Worm (Caenorhabditis elegans) whole organism, L4 larva: ENCODE measurements around the gene clec-173.

Experiments
- D1046.2 ChIP-seq: fragments of 200-800 bp; sonication (Bioruptor generic); IDR thresholded peaks from 2 replicates; pipeline ENCODE4 v1.3.6; 2022; ENCODE audit warnings: missing genetic modification characterization, missing compliant biosample characterization
- F37D6.2 ChIP-seq: sonication (generic microtip); optimal IDR thresholded peaks from 2 replicates; lab custom pipeline; 2016; ENCODE audit warnings: mild to moderate bottlenecking, missing genetic modification characterization, missing compliant biosample characterization
- R02D3.7 ChIP-seq: fragments of 150-350 bp; sonication (generic microtip); optimal IDR thresholded peaks from 3 replicates; lab custom pipeline; 2014; ENCODE audit warnings: missing biosample characterization, missing genetic modification characterization
- Y105C5A.15 ChIP-seq: fragments of 200-800 bp; sonication (Bioruptor generic); IDR thresholded peaks from 2 replicates; pipeline ENCODE4 v1.3.6; 2022; ENCODE audit warnings: missing genetic modification characterization, missing compliant biosample characterization
- Y48G9A.11 ChIP-seq: fragments of 200-800 bp; sonication (Bioruptor generic); IDR thresholded peaks from 2 replicates; pipeline ENCODE4 v1.3.6; 2022; ENCODE audit warnings: missing genetic modification reagents, missing genetic modification characterization, missing compliant biosample characterization
- Y75B8A.6 ChIP-seq: fragments of 200-800 bp; sonication (Bioruptor generic); IDR thresholded peaks from 2 replicates; pipeline ENCODE4 v1.3.6; 2022; ENCODE audit warnings: missing genetic modification reagents, missing genetic modification characterization, missing compliant biosample characterization
- ZK546.5 ChIP-seq, 2 experiments: sonication (generic microtip); optimal IDR thresholded peaks; 2 replicates each; lab custom pipeline; 2017; ENCODE audit warnings: missing biosample characterization in 2 of 2, missing genetic modification characterization in 2 of 2
- ama-1 ChIP-seq: fragments of 150-350 bp; optimal IDR thresholded peaks from 2 replicates; lab custom pipeline; 2014; ENCODE audit warnings: inconsistent platforms, mixed read lengths
- arid-1 ChIP-seq: fragments of 200-800 bp; sonication (Bioruptor generic); conservative IDR thresholded peaks from 2 replicates; pipeline ENCODE4 v1.3.6; 2022; ENCODE audit warnings: missing genetic modification reagents, missing genetic modification characterization, missing compliant biosample characterization
- attf-4 ChIP-seq: sonication (generic microtip); optimal IDR thresholded peaks from 3 replicates; lab custom pipeline; 2017; ENCODE audit warnings: missing biosample characterization, missing genetic modification characterization
- ceh-20 ChIP-seq: fragments of 200-800 bp; sonication (Bioruptor generic); IDR thresholded peaks from 2 replicates; pipeline ENCODE4 v1.3.6; 2022; ENCODE audit warnings: missing genetic modification reagents, missing genetic modification characterization, missing compliant biosample characterization
- ceh-44 ChIP-seq: fragments of 200-800 bp; sonication (Bioruptor generic); IDR thresholded peaks from 2 replicates; pipeline ENCODE4 v1.3.6; 2022; ENCODE audit warnings: missing genetic modification reagents, missing genetic modification characterization, missing compliant biosample characterization
- ces-1 ChIP-seq: fragments of 150-350 bp; sonication (generic microtip); optimal IDR thresholded peaks from 4 replicates; lab custom pipeline; 2014; ENCODE audit warnings: missing biosample characterization, missing genetic modification reagents, missing genetic modification characterization
- cey-2 ChIP-seq: sonication (generic microtip); optimal IDR thresholded peaks from 3 replicates; lab custom pipeline; 2017; ENCODE audit warnings: missing genetic modification characterization, mild to moderate bottlenecking, missing compliant biosample characterization, antibody characterized with exemption, borderline replicate concordance; ENCODE audit not compliant: insufficient read depth
- ctbp-1 ChIP-seq: fragments of 200-800 bp; sonication (Bioruptor generic); IDR thresholded peaks from 2 replicates; pipeline ENCODE4 v1.3.6; 2022; ENCODE audit warnings: missing genetic modification reagents, missing genetic modification characterization, missing compliant biosample characterization
- daf-12 ChIP-seq: fragments of 150-350 bp; optimal IDR thresholded peaks from 2 replicates; lab custom pipeline; 2014; ENCODE audit warnings: missing biosample characterization, missing genetic modification reagents, missing genetic modification characterization
- daf-16 ChIP-seq, 3 experiments: sonication (generic microtip); optimal IDR thresholded peaks; 2 replicates each; lab custom pipeline; 2016 to 2017; ENCODE audit warnings: missing genetic modification characterization in 3 of 3, missing genetic modification reagents in 3 of 3, mild to moderate bottlenecking in 2 of 3, missing compliant biosample characterization in 2 of 3, missing biosample characterization in 1 of 3, moderate library complexity in 1 of 3
- daf-8 ChIP-seq: fragments of 200-800 bp; sonication (Bioruptor generic); IDR thresholded peaks from 2 replicates; pipeline ENCODE4 v1.3.6; 2022; ENCODE audit warnings: missing genetic modification characterization, missing compliant biosample characterization
- dmd-8 ChIP-seq: fragments of 200-800 bp; sonication (Bioruptor generic); IDR thresholded peaks from 2 replicates; pipeline ENCODE4 v1.3.6; 2022; ENCODE audit warnings: missing genetic modification characterization, missing compliant biosample characterization
- dpl-1 ChIP-seq: fragments of 150-350 bp; optimal IDR thresholded peaks from 2 replicates; lab custom pipeline; 2014; ENCODE audit warnings: missing biosample characterization, missing genetic modification reagents, missing genetic modification characterization
- duxl-1 ChIP-seq: sonication (generic microtip); optimal IDR thresholded peaks from 2 replicates; lab custom pipeline; 2016; ENCODE audit warnings: mild to moderate bottlenecking, missing genetic modification characterization, moderate library complexity, missing compliant biosample characterization; ENCODE audit not compliant: poor library complexity
- egl-27 ChIP-seq: sonication (generic microtip); optimal IDR thresholded peaks from 3 replicates; lab custom pipeline; 2017; ENCODE audit warnings: missing biosample characterization, missing genetic modification reagents, missing genetic modification characterization
- egl-43 ChIP-seq: fragments of 200-800 bp; sonication (Bioruptor generic); IDR thresholded peaks from 2 replicates; pipeline ENCODE4 v1.3.6; 2022; ENCODE audit warnings: missing genetic modification reagents, missing genetic modification characterization, missing compliant biosample characterization
- hif-1 ChIP-seq, 2 experiments: sonication (generic microtip); optimal IDR thresholded peaks; 2 replicates each; lab custom pipeline; 2016 to 2017; ENCODE audit warnings: missing compliant biosample characterization in 2 of 2, missing genetic modification characterization in 2 of 2, missing genetic modification reagents in 2 of 2, missing genotype in 2 of 2, mild to moderate bottlenecking in 1 of 2
- hlh-11 ChIP-seq: fragments of 200-800 bp; sonication (Bioruptor generic); optimal IDR thresholded peaks from 2 replicates; lab custom pipeline; 2018; ENCODE audit warnings: mild to moderate bottlenecking, missing genetic modification characterization, missing compliant biosample characterization
- hmg-1.1 ChIP-seq: fragments of 200-800 bp; sonication (Bioruptor generic); IDR thresholded peaks from 2 replicates; pipeline ENCODE4 v1.3.6; 2022; ENCODE audit warnings: missing genetic modification reagents, missing genetic modification characterization, missing compliant biosample characterization
- jun-1 ChIP-seq: fragments of 150-350 bp; optimal IDR thresholded peaks from 2 replicates; lab custom pipeline; 2014; ENCODE audit warnings: missing biosample characterization, missing genetic modification reagents, missing genetic modification characterization
- lin-1 ChIP-seq: fragments of 200-800 bp; sonication (Bioruptor generic); IDR thresholded peaks from 2 replicates; pipeline ENCODE4 v1.3.6; 2022; ENCODE audit warnings: missing genetic modification reagents, missing genetic modification characterization, missing compliant biosample characterization
- lin-38 ChIP-seq: fragments of 200-800 bp; sonication (Bioruptor generic); IDR thresholded peaks from 2 replicates; pipeline ENCODE4 v1.3.6; 2022; ENCODE audit warnings: missing genetic modification reagents, missing genetic modification characterization, missing compliant biosample characterization
- lin-39 ChIP-seq: fragments of 150-350 bp; optimal IDR thresholded peaks from 2 replicates; lab custom pipeline; 2014; ENCODE audit warnings: missing biosample characterization, missing genetic modification reagents, missing genetic modification characterization
- madf-5 ChIP-seq, 2 experiments: fragments of 200-800 bp; sonication (Bioruptor generic); IDR thresholded peaks; 2 replicates each; pipeline ENCODE4 v1.3.6; 2022; ENCODE audit warnings: missing compliant biosample characterization in 2 of 2, missing genetic modification characterization in 2 of 2
- madf-9 ChIP-seq: fragments of 200-800 bp; sonication (Bioruptor generic); conservative IDR thresholded peaks from 2 replicates; pipeline ENCODE4 v1.3.6; 2022; ENCODE audit warnings: missing genetic modification reagents, missing genetic modification characterization, missing compliant biosample characterization
- mdl-1 ChIP-seq, 2 experiments: fragments of 150-350 bp in 1 of 2; sonication (generic microtip) in 1 of 2; optimal IDR thresholded peaks; 2 replicates each; lab custom pipeline; 2014 to 2017; ENCODE audit warnings: missing biosample characterization in 2 of 2, missing genetic modification characterization in 2 of 2
- mep-1 ChIP-seq: fragments of 150-350 bp; sonication (generic microtip); optimal IDR thresholded peaks from 3 replicates; lab custom pipeline; 2014; ENCODE audit warnings: missing biosample characterization, missing genetic modification characterization
- mes-2 ChIP-seq: sonication (generic microtip); optimal IDR thresholded peaks from 2 replicates; lab custom pipeline; 2016; ENCODE audit warnings: missing genotype, mild to moderate bottlenecking, missing genetic modification characterization, missing compliant biosample characterization; ENCODE audit not compliant: poor library complexity, severe bottlenecking
- nhr-102 ChIP-seq: sonication (generic microtip); optimal IDR thresholded peaks from 2 replicates; lab custom pipeline; 2016; ENCODE audit warnings: mild to moderate bottlenecking, missing genetic modification characterization, moderate library complexity, missing compliant biosample characterization
- nhr-111 ChIP-seq: fragments of 200-800 bp; sonication (Bioruptor generic); optimal IDR thresholded peaks from 2 replicates; lab custom pipeline; 2018; ENCODE audit warnings: mild to moderate bottlenecking, missing genetic modification characterization, missing compliant biosample characterization
- nhr-41 ChIP-seq: fragments of 200-800 bp; sonication (Bioruptor generic); IDR thresholded peaks from 2 replicates; pipeline ENCODE4 v1.3.6; 2022; ENCODE audit warnings: missing genetic modification reagents, missing genetic modification characterization, missing compliant biosample characterization
- saeg-2 ChIP-seq: fragments of 200-800 bp; sonication (Bioruptor generic); IDR thresholded peaks from 2 replicates; pipeline ENCODE4 v1.3.6; 2022; ENCODE audit warnings: missing genetic modification reagents, missing genetic modification characterization, missing compliant biosample characterization
- sdz-12 ChIP-seq: fragments of 200-800 bp; sonication (Bioruptor generic); optimal IDR thresholded peaks from 2 replicates; lab custom pipeline; 2018; ENCODE audit warnings: mild to moderate bottlenecking, missing genetic modification characterization, missing compliant biosample characterization
- set-16 ChIP-seq: fragments of 200-800 bp; sonication (Bioruptor generic); IDR thresholded peaks from 2 replicates; pipeline ENCODE4 v1.3.6; 2022; ENCODE audit warnings: missing genetic modification reagents, missing genetic modification characterization, missing compliant biosample characterization
- snpc-1.2 ChIP-seq: fragments of 200-800 bp; sonication (Bioruptor generic); IDR thresholded peaks from 2 replicates; pipeline ENCODE4 v1.3.6; 2022; ENCODE audit warnings: missing genetic modification reagents, missing genetic modification characterization, missing compliant biosample characterization
- unc-130 ChIP-seq: sonication (generic microtip); optimal IDR thresholded peaks from 2 replicates; lab custom pipeline; 2016; ENCODE audit warnings: missing genetic modification reagents, missing genetic modification characterization, missing compliant biosample characterization
- unc-62 ChIP-seq, 3 experiments: fragments of 150-350 bp in 1 of 3; sonication (generic microtip); optimal IDR thresholded peaks in 2 of 3; peaks in 1 of 3; 1 replicate in 1 of 3; 2 replicates in 2 of 3; lab custom pipeline; 2014 to 2017; ENCODE audit warnings: missing biosample characterization in 3 of 3, missing genetic modification characterization in 3 of 3, missing genetic modification reagents in 3 of 3, missing genotype in 1 of 3
- vab-7 ChIP-seq: fragments of 200-800 bp; sonication (Bioruptor generic); IDR thresholded peaks from 2 replicates; pipeline ENCODE4 v1.3.6; 2022; ENCODE audit warnings: missing genetic modification reagents, missing genetic modification characterization, missing compliant biosample characterization
- zfp-3 ChIP-seq: fragments of 200-800 bp; sonication (Bioruptor generic); conservative IDR thresholded peaks from 2 replicates; pipeline ENCODE4 v1.3.6; 2022; ENCODE audit warnings: missing genetic modification reagents, missing genetic modification characterization, missing compliant biosample characterization

clec-173 gene

DNA sequence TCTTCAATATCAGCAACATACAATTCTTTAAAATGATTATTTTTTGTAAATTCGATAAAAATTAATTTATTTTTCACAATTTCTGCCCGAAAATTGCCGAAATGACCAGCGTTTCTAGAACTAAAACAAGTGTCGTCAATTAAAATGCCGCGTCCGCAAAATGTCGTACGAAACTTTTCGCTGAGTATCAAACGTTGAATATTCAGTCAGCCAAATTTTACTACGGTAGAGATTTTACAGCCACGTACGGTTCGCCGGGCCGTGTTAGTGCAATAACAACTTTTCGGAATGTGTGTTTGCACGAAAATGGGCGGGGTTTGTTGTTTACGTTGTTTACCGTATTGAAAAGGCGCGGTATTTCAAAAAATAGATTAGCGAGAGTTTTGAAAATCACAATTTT, 45.8 kb upstream of the clec-173 start (continued):
- TF ChIP-seq lin-1 (GFP tag; lab: Robert Waterston, UW) (peak; percentile 93), ceh-44 (GFP tag; lab: Robert Waterston, UW) (0 out of 2 replicates have a peak, but pooled peaks have one; percentile 44), arid-1 (GFP tag; lab: Robert Waterston, UW) (peak; percentile 84), D1046.2 (GFP tag; lab: Robert Waterston, UW) (peak; percentile 97), hmg-1.1 (GFP tag; lab: Robert Waterston, UW) (peak; percentile 90), lin-38 (GFP tag; lab: Robert Waterston, UW) (peak; percentile 98), mep-1 (peak; percentile 20), hlh-11 (peak; percentile 69), ctbp-1 (peak; percentile 79)
- TF ChIP-seq, all 104 proteins: peak for 52; not testable (repeated sequence) for 52

DNA sequence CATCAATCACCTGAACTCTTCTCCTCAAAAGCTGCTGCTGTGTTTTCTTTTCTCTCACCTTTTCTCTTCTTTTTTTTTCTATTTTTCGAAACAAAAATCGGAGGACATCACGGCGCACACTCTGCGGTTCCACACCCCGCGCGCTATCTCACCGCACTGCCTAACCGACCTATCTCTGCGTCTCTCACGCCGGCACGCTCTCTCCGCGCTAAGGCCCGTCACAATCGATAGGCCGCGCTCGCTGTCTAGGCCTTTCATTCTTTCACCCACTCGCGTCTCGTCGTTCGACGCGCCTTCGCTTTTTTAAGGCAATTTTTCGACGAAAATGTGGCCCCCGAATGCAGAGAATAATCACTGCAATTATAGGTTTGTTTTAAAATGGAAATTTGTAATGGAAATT, 43.8 kb upstream of the clec-173 start, which contains the start of gene zip-11:
Gene zip-11 (plus strand): TSS at position 34 of the 400 bp plus-strand sequence.
- TF ChIP-seq hif-1 (tag; optimal IDR thresholded peaks at IDR 0.05; lab: Kevin White, UChicago) (peak in 1 of 2 experiments; percentile 55), madf-5 (GFP tag; IDR thresholded peaks at IDR 0.05; lab: Robert Waterston, UW) (no peak), ZK546.5 (tag; optimal IDR thresholded peaks at IDR 0.05; lab: Kevin White, UChicago) (no peak), Y48G9A.11 (GFP tag; lab: Robert Waterston, UW) (no peak), zfp-3 (no peak), saeg-2 (GFP tag; lab: Robert Waterston, UW) (no peak), ceh-44 (GFP tag; lab: Robert Waterston, UW) (no peak), egl-43 (peak; percentile 73), Y105C5A.15 (no peak), vab-7 (GFP tag; lab: Robert Waterston, UW) (0 out of 2 replicates have a peak, but pooled peaks have one; percentile 29), nhr-102 (peak; percentile 48), snpc-1.2 (GFP tag; lab: Robert Waterston, UW) (no peak), unc-130 (GFP tag; lab: Kevin White, UChicago) (no peak), daf-8 (GFP tag; lab: Robert Waterston, UW) (no peak), ama-1 (lab: Kevin White, UChicago) (no peak), unc-62 (GFP tag; optimal IDR thresholded peaks at IDR 0.05 in 1 of 2; lab: Kevin White, UChicago) (peak in 1 of 2 experiments; percentile 63), unc-62 (tag; optimal IDR thresholded peaks at IDR 0.05; lab: Kevin White, UChicago) (no peak), F37D6.2 (peak; percentile 21), egl-27 (tag; lab: Kevin White, UChicago) (no peak), dmd-8 (no peak), mes-2 (tag; lab: Kevin White, UChicago) (peak; percentile 64), set-16 (GFP tag; lab: Robert Waterston, UW) (peak; percentile 92), daf-12 (tag; lab: Kevin White, UChicago) (no peak), arid-1 (GFP tag; lab: Robert Waterston, UW) (peak; percentile 54; the same call in 1 of the 2 replicates), ces-1 (GFP tag; lab: Kevin White, UChicago) (no peak), attf-4 (tag; lab: Kevin White, UChicago) (no peak), madf-9 (GFP tag; lab: Robert Waterston, UW) (0 out of 2 replicates have a peak, but pooled peaks have one; percentile 28), sdz-12 (GFP tag; lab: Kevin White, UChicago) (no peak), nhr-41 (no peak), daf-16 (GFP tag; optimal IDR thresholded peaks at IDR 0.05; lab: Kevin White, UChicago) (peak in 1 of 2 experiments; percentile 54), daf-16 (tag; optimal IDR thresholded peaks at IDR 0.05; lab: Kevin White, UChicago) (no peak), mdl-1 (tag; optimal IDR thresholded peaks at IDR 0.05; lab: Kevin White, UChicago) (peak in 1 of 2 experiments; percentile 52), ctbp-1 (peak; percentile 56; the same call in 1 of the 2 replicates), duxl-1 (tag; lab: Kevin White, UChicago) (peak; percentile 51), jun-1 (tag; lab: Kevin White, UChicago) (no peak), ceh-20 (GFP tag; lab: Robert Waterston, UW) (peak; percentile 63; the same call in 1 of the 2 replicates), nhr-111 (GFP tag; lab: Kevin White, UChicago) (no peak), R02D3.7 (tag; lab: Kevin White, UChicago) (no peak), dpl-1 (peak; percentile 44), Y75B8A.6 (GFP tag; lab: Robert Waterston, UW) (no peak), lin-39 (tag; lab: Kevin White, UChicago) (no peak), D1046.2 (GFP tag; lab: Robert Waterston, UW) (0 out of 2 replicates have a peak, but pooled peaks have one; percentile 62), cey-2 (tag; lab: Kevin White, UChicago) (no peak)
